Fruit fly (Drosophila melanogaster): ENCODE results near the gene CG3868.

CG3868 gene

DNA sequence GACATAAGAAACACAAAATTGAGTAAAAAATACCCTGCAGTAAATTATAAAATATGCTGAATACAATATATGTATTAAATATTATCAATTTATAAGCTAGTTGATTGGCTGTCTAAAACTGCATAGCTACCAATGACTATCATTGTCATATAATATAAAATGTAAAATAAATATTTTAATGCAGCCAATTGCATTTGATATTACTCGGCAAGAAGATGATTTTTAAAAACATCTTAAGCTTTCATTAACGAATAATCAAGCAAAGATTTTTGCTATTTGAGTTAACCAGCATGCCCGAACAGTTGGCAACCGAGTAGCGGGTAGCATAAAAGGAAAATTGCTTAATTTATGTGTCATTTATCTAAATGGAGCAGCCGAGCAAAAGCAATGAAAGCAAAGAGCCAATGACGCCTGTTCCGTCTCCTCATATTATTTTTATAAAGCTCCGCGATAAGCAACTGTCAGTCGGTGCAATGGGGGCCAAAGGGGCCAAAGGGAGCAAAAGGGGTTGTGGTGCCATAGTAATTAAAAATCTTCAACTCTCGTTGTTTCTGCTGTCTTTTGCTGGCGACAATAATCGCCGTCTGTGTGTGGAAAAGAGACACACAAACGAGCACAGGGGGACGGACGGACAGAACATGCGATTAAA lies 39.3 kb downstream of the CG3868 start (continued):
- no peak for TF ChIP-seq Lhr (GFP tag; optimal IDR thresholded peaks at IDR 0.05)
- TF ChIP-seq HmgD (GFP tag; optimal IDR thresholded peaks at IDR 0.05), result no peak
- no peak for TF ChIP-seq CG3163 (GFP tag; optimal IDR thresholded peaks at IDR 0.05)
- TF ChIP-seq CG5245 (GFP tag; optimal IDR thresholded peaks at IDR 0.05), result peak; percentile 4
- TF ChIP-seq grau (tag; optimal IDR thresholded peaks at IDR 0.05), result peak; percentile 67
- TF ChIP-seq Dll (GFP tag; IDR thresholded peaks at IDR 0.05; ENCODE audit: partially characterized antibody), result no peak
- no peak for TF ChIP-seq Deaf1 (tag; optimal IDR thresholded peaks at IDR 0.05)
- TF ChIP-seq CG30403 (GFP tag; optimal IDR thresholded peaks at IDR 0.05), result peak; percentile 52
- TF ChIP-seq CG8765 (GFP tag; IDR thresholded peaks at IDR 0.05), result no peak
- TF ChIP-seq maf-S (GFP tag; optimal IDR thresholded peaks at IDR 0.05), result no peak
- peak; percentile 22 for TF ChIP-seq lab (GFP tag; optimal IDR thresholded peaks at IDR 0.05)
- no peak for TF ChIP-seq CG17186 (GFP tag; optimal IDR thresholded peaks at IDR 0.05)
- no peak for TF ChIP-seq Mes4 (GFP tag; optimal IDR thresholded peaks at IDR 0.05)
- TF ChIP-seq bbx (GFP tag; IDR thresholded peaks at IDR 0.05; ENCODE audit: partially characterized antibody), result no peak
- TF ChIP-seq CG32767 (GFP tag; IDR thresholded peaks at IDR 0.05), result peak; percentile 23; the same call in 1 of the 2 replicates
- no peak for TF ChIP-seq Taf1 (GFP tag; IDR thresholded peaks at IDR 0.05)
- no peak for TF ChIP-seq CG4404 (GFP tag; IDR thresholded peaks at IDR 0.05)
- no peak for TF ChIP-seq ems (GFP tag; optimal IDR thresholded peaks at IDR 0.05)
- TF ChIP-seq CG7786 (GFP tag; optimal IDR thresholded peaks at IDR 0.05), result no peak
- peak; percentile 25 for TF ChIP-seq tap (tag; optimal IDR thresholded peaks at IDR 0.05)
- TF ChIP-seq gce (GFP tag; IDR thresholded peaks at IDR 0.05), result 0 out of 3 replicates have a peak, but pooled peaks have one; percentile 34
- peak; percentile 65 for TF ChIP-seq Blimp-1 (GFP tag; optimal IDR thresholded peaks at IDR 0.05)
- TF ChIP-seq zen2 (GFP tag; IDR thresholded peaks at IDR 0.05; ENCODE audit: partially characterized antibody), result no peak
- TF ChIP-seq tin (GFP tag; optimal IDR thresholded peaks at IDR 0.05), result peak; percentile 12
- peak; percentile 47 for TF ChIP-seq az2 (GFP tag; optimal IDR thresholded peaks at IDR 0.05)
- no peak for TF ChIP-seq CG14965 (GFP tag; optimal IDR thresholded peaks at IDR 0.05; ENCODE audit: borderline replicate concordance)
- TF ChIP-seq NfI (GFP tag; optimal IDR thresholded peaks at IDR 0.05), result peak; percentile 24
- no peak for TF ChIP-seq Doc2 (GFP tag; IDR thresholded peaks at IDR 0.05)
- no peak for TF ChIP-seq CG15479 (GFP tag; optimal IDR thresholded peaks at IDR 0.05)
- TF ChIP-seq Dek (tag; optimal IDR thresholded peaks at IDR 0.05), result peak; percentile 17
- TF ChIP-seq sr (GFP tag; IDR thresholded peaks at IDR 0.05), result no peak
- no peak for TF ChIP-seq sna (GFP tag; IDR thresholded peaks at IDR 0.05; ENCODE audit: partially characterized antibody)
- peak; percentile 25 for TF ChIP-seq CG4820 (GFP tag; optimal IDR thresholded peaks at IDR 0.05)
- TF ChIP-seq hkb (optimal IDR thresholded peaks at IDR 0.05), result no peak
- peak; percentile 36; the same call in 1 of the 2 replicates for TF ChIP-seq hkb (GFP tag; IDR thresholded peaks at IDR 0.05)
- no peak for TF ChIP-seq Dp (GFP tag; optimal IDR thresholded peaks at IDR 0.05)
- TF ChIP-seq Bgb (GFP tag; IDR thresholded peaks at IDR 0.05; ENCODE audit: partially characterized antibody), result no peak
- no peak for TF ChIP-seq Mad (GFP tag; optimal IDR thresholded peaks at IDR 0.05)
- TF ChIP-seq CG17361 (GFP tag; IDR thresholded peaks at IDR 0.05), result peak; percentile 80
- TF ChIP-seq CG2199 (GFP tag; IDR thresholded peaks at IDR 0.05), result peak; percentile 77; the same call in 1 of the 3 replicates
- TF ChIP-seq pzg (GFP tag; optimal IDR thresholded peaks at IDR 0.05), result no peak
- 0 out of 2 replicates have a peak, but pooled peaks have one; percentile 30 for TF ChIP-seq CG5953 (GFP tag; IDR thresholded peaks at IDR 0.05)
- TF ChIP-seq CG1602 (GFP tag; optimal IDR thresholded peaks at IDR 0.05), result peak; percentile 9
- TF ChIP-seq Sox100B (GFP tag; optimal IDR thresholded peaks at IDR 0.05), result peak; percentile 70
- TF ChIP-seq Hr51 (GFP tag; optimal IDR thresholded peaks at IDR 0.05), result peak in 1 of 2 experiments; percentile 77
- no peak for TF ChIP-seq CG3281 (GFP tag; optimal IDR thresholded peaks at IDR 0.05)
- TF ChIP-seq CG18599 (GFP tag; optimal IDR thresholded peaks at IDR 0.05), result peak; percentile 39
- TF ChIP-seq Stat92E (GFP tag; optimal IDR thresholded peaks at IDR 0.05), result no peak
- TF ChIP-seq CG32772 (GFP tag; IDR thresholded peaks at IDR 0.05), result no peak
